Worm (Caenorhabditis elegans) whole organism, late embryonic: ENCODE results near the gene gasr-8.

Experiments used
- F13H6.1 ChIP-seq: sonication (generic microtip); optimal IDR thresholded peaks from 2 replicates; lab custom pipeline; 2016; ENCODE audit warnings: missing genetic modification characterization, missing compliant biosample characterization
- ama-1 ChIP-seq: fragments of 150-350 bp; optimal IDR thresholded peaks from 2 replicates; lab custom pipeline; 2014
- ceh-19 ChIP-seq: fragments of 200-800 bp; sonication (Bioruptor generic); optimal IDR thresholded peaks from 2 replicates; lab custom pipeline; 2018; ENCODE audit warnings: mild to moderate bottlenecking, missing genetic modification characterization, missing compliant biosample characterization
- elt-2 ChIP-seq: sonication (generic microtip); optimal IDR thresholded peaks from 2 replicates; lab custom pipeline; 2016; ENCODE audit warnings: missing genetic modification reagents, missing genetic modification characterization, missing compliant biosample characterization
- fkh-6 ChIP-seq: sonication (generic microtip); optimal IDR thresholded peaks from 2 replicates; lab custom pipeline; 2016; ENCODE audit warnings: missing genetic modification characterization, missing compliant biosample characterization
- hlh-30 ChIP-seq: sonication (generic microtip); optimal IDR thresholded peaks from 2 replicates; lab custom pipeline; 2017; ENCODE audit warnings: antibody characterized with exemption, missing genetic modification characterization, missing compliant biosample characterization; ENCODE audit not compliant: insufficient read depth

- TF ChIP-seq hlh-30 (tag; lab: Kevin White, UChicago) (no peak), ama-1 (lab: Kevin White, UChicago) (no peak), ceh-19 (GFP tag; lab: Kevin White, UChicago) (no peak), elt-2 (tag; lab: Kevin White, UChicago) (no peak), fkh-6 (tag; lab: Kevin White, UChicago) (no peak), F13H6.1 (no peak)
Observed at ce11 chrV:14729343-14729742, 40.4 kb downstream of the gasr-8 start, which contains the start of gene oig-3.
